Worm (Caenorhabditis elegans) whole organism, L1 larva: ENCODE results near the gene aak-1.

ENCODE experiments used
- Y116A8C.19 ChIP-seq: sonication (generic microtip); optimal IDR thresholded peaks from 2 replicates; lab custom pipeline; 2016; ENCODE audit warnings: missing compliant biosample characterization, missing genetic modification characterization, borderline replicate concordance
- aly-2 ChIP-seq: fragments of 150-350 bp; optimal IDR thresholded peaks from 2 replicates; lab custom pipeline; 2014; ENCODE audit warnings: missing biosample characterization, missing genetic modification characterization
- ama-1 ChIP-seq: fragments of 150-350 bp; optimal IDR thresholded peaks from 2 replicates; lab custom pipeline; 2014
- ceh-88 ChIP-seq: fragments of 200-800 bp; sonication (Bioruptor generic); IDR thresholded peaks from 2 replicates; pipeline ENCODE4 v1.3.6; 2022; ENCODE audit warnings: missing genetic modification characterization, missing compliant biosample characterization
- ces-1 ChIP-seq: fragments of 150-350 bp; optimal IDR thresholded peaks from 2 replicates; lab custom pipeline; 2014; ENCODE audit warnings: missing biosample characterization, missing genetic modification reagents, missing genetic modification characterization
- dpl-1 ChIP-seq, 3 experiments: fragments of 150-350 bp in 2 of 3; sonication (generic microtip) in 1 of 3; optimal IDR thresholded peaks; 2 replicates each; lab custom pipeline; 2014 to 2017; ENCODE audit warnings: missing biosample characterization in 3 of 3, missing genetic modification characterization in 3 of 3, missing genetic modification reagents in 3 of 3
- efl-1 ChIP-seq, 4 experiments: fragments of 150-350 bp; optimal IDR thresholded peaks in 3 of 4; peaks in 1 of 4; 1 replicate in 1 of 4; 2 replicates in 3 of 4; lab custom pipeline; 2014; ENCODE audit warnings: missing biosample characterization in 2 of 4, missing genetic modification characterization in 2 of 4, missing genetic modification reagents in 2 of 4
- efl-3 ChIP-seq: fragments of 200-800 bp; sonication (Bioruptor generic); optimal IDR thresholded peaks from 2 replicates; lab custom pipeline; 2018; ENCODE audit warnings: mild to moderate bottlenecking, missing genetic modification characterization, missing compliant biosample characterization
- egl-13 ChIP-seq: sonication (generic microtip); optimal IDR thresholded peaks from 2 replicates; lab custom pipeline; 2016; ENCODE audit warnings: missing genotype, missing genetic modification reagents, missing genetic modification characterization, missing compliant biosample characterization
- egl-27 ChIP-seq, 2 experiments: fragments of 150-350 bp in 1 of 2; sonication (generic microtip); optimal IDR thresholded peaks; 3 replicates each; lab custom pipeline; 2017 to 2018; ENCODE audit warnings: missing biosample characterization in 2 of 2, missing genetic modification characterization in 2 of 2, missing genetic modification reagents in 2 of 2
- elt-2 ChIP-seq: sonication (generic microtip); optimal IDR thresholded peaks from 2 replicates; lab custom pipeline; 2016; ENCODE audit warnings: missing genetic modification characterization, mild to moderate bottlenecking, inconsistent platforms, missing compliant biosample characterization, missing genetic modification reagents
- fkh-10 ChIP-seq: sonication (generic microtip); optimal IDR thresholded peaks from 2 replicates; lab custom pipeline; 2017; ENCODE audit warnings: missing biosample characterization, missing genetic modification reagents, missing genetic modification characterization
- fkh-4 ChIP-seq: sonication (generic microtip); optimal IDR thresholded peaks from 2 replicates; lab custom pipeline; 2016; ENCODE audit warnings: missing compliant biosample characterization, missing genetic modification characterization, borderline replicate concordance
- fkh-8 ChIP-seq: sonication (generic microtip); optimal IDR thresholded peaks from 2 replicates; lab custom pipeline; 2016; ENCODE audit warnings: mild to moderate bottlenecking, missing genetic modification characterization, missing compliant biosample characterization
- fos-1 ChIP-seq: fragments of 150-350 bp; optimal IDR thresholded peaks from 2 replicates; lab custom pipeline; 2014; ENCODE audit warnings: missing biosample characterization, missing genetic modification characterization
- hpl-2 ChIP-seq: fragments of 150-350 bp; optimal IDR thresholded peaks from 2 replicates; lab custom pipeline; 2014; ENCODE audit warnings: missing biosample characterization, missing genetic modification reagents, missing genetic modification characterization
- isw-1 ChIP-seq: fragments of 200-800 bp; sonication (Bioruptor generic); IDR thresholded peaks from 2 replicates; pipeline ENCODE4 v1.3.6; 2022; ENCODE audit warnings: missing genetic modification characterization, missing compliant biosample characterization
- jun-1 ChIP-seq: fragments of 150-350 bp; optimal IDR thresholded peaks from 2 replicates; lab custom pipeline; 2014; ENCODE audit warnings: missing biosample characterization, missing genetic modification reagents, missing genetic modification characterization
- lin-13 ChIP-seq: fragments of 150-350 bp; optimal IDR thresholded peaks from 2 replicates; lab custom pipeline; 2014; ENCODE audit warnings: missing biosample characterization, missing genetic modification reagents, missing genetic modification characterization
- lsy-2 ChIP-seq, 2 experiments: fragments of 150-350 bp; optimal IDR thresholded peaks; 2 replicates each; lab custom pipeline; 2014; ENCODE audit warnings: missing biosample characterization in 2 of 2, missing genetic modification characterization in 2 of 2
- mab-9 ChIP-seq: fragments of 200-800 bp; sonication (Bioruptor generic); IDR thresholded peaks from 2 replicates; pipeline ENCODE4 v1.3.6; 2022; ENCODE audit warnings: missing genetic modification reagents, missing genetic modification characterization, missing compliant biosample characterization
- mdl-1 ChIP-seq, 2 experiments: fragments of 150-350 bp; optimal IDR thresholded peaks; 2 replicates each; lab custom pipeline; 2014 to 2017; ENCODE audit warnings: missing biosample characterization in 2 of 2, missing genetic modification characterization in 2 of 2, inconsistent platforms in 1 of 2
- nhr-11 ChIP-seq: fragments of 150-350 bp; optimal IDR thresholded peaks from 2 replicates; lab custom pipeline; 2014; ENCODE audit warnings: missing biosample characterization, missing genetic modification characterization
- nhr-12 ChIP-seq: sonication (generic microtip); optimal IDR thresholded peaks from 2 replicates; lab custom pipeline; 2017; ENCODE audit warnings: missing biosample characterization, missing genetic modification characterization
- nhr-20 ChIP-seq: sonication (generic microtip); optimal IDR thresholded peaks from 2 replicates; lab custom pipeline; 2016; ENCODE audit warnings: mild to moderate bottlenecking, missing genetic modification characterization, missing compliant biosample characterization
- nhr-237 ChIP-seq: fragments of 150-350 bp; optimal IDR thresholded peaks from 2 replicates; lab custom pipeline; 2014; ENCODE audit warnings: missing biosample characterization, missing genetic modification characterization
- nhr-28 ChIP-seq: fragments of 150-350 bp; optimal IDR thresholded peaks from 2 replicates; lab custom pipeline; 2014; ENCODE audit warnings: missing biosample characterization, missing genetic modification characterization
- nhr-47 ChIP-seq: sonication (generic microtip); optimal IDR thresholded peaks from 2 replicates; lab custom pipeline; 2016; ENCODE audit warnings: mild to moderate bottlenecking, missing genetic modification characterization, moderate library complexity, missing compliant biosample characterization
- nhr-71 ChIP-seq: sonication (generic microtip); optimal IDR thresholded peaks from 2 replicates; lab custom pipeline; 2016; ENCODE audit warnings: mild to moderate bottlenecking, missing genetic modification characterization, moderate library complexity, missing compliant biosample characterization
- nhr-77 ChIP-seq: fragments of 150-350 bp; optimal IDR thresholded peaks from 2 replicates; lab custom pipeline; 2014; ENCODE audit warnings: missing biosample characterization, missing genetic modification characterization
- nhr-85 ChIP-seq: sonication (generic microtip); peaks from one replicate; lab custom pipeline; 2016; ENCODE audit warnings: missing genetic modification characterization, inconsistent platforms, missing compliant biosample characterization
- pag-3 ChIP-seq: sonication (generic microtip); optimal IDR thresholded peaks from 2 replicates; lab custom pipeline; 2017; ENCODE audit warnings: missing genetic modification characterization, mild to moderate bottlenecking, missing compliant biosample characterization, antibody characterized with exemption, borderline replicate concordance; ENCODE audit not compliant: insufficient read depth
- skn-1 ChIP-seq: fragments of 150-350 bp; optimal IDR thresholded peaks from 2 replicates; lab custom pipeline; 2014; ENCODE audit warnings: missing biosample characterization, missing genetic modification characterization
- snpc-4 ChIP-seq: fragments of 150-350 bp; optimal IDR thresholded peaks from 2 replicates; lab custom pipeline; 2014; ENCODE audit warnings: missing biosample characterization, missing genetic modification characterization
- sup-37 ChIP-seq: fragments of 200-800 bp; sonication (Bioruptor generic); optimal IDR thresholded peaks from 2 replicates; lab custom pipeline; 2018; ENCODE audit warnings: mild to moderate bottlenecking, missing genetic modification characterization, missing compliant biosample characterization
- tbx-2 ChIP-seq: sonication (generic microtip); optimal IDR thresholded peaks from 2 replicates; lab custom pipeline; 2016; ENCODE audit warnings: missing genetic modification characterization, missing compliant biosample characterization
- tlp-1 ChIP-seq: fragments of 150-350 bp; optimal IDR thresholded peaks from 2 replicates; lab custom pipeline; 2014; ENCODE audit warnings: missing biosample characterization, missing genetic modification characterization
- unc-30 ChIP-seq: sonication (generic microtip); optimal IDR thresholded peaks from 2 replicates; lab custom pipeline; 2017; ENCODE audit warnings: missing biosample characterization, missing genetic modification characterization
- unc-62 ChIP-seq: fragments of 150-350 bp; optimal IDR thresholded peaks from 2 replicates; lab custom pipeline; 2014; ENCODE audit warnings: missing biosample characterization, missing genetic modification reagents, missing genetic modification characterization
- vab-15 ChIP-seq: sonication (generic microtip); optimal IDR thresholded peaks from 2 replicates; lab custom pipeline; 2017; ENCODE audit warnings: missing genotype, mild to moderate bottlenecking, missing genetic modification characterization, missing compliant biosample characterization
- xbp-1 ChIP-seq: sonication (generic microtip); optimal IDR thresholded peaks from 2 replicates; lab custom pipeline; 2016; ENCODE audit warnings: missing genetic modification characterization, missing compliant biosample characterization
- zag-1 ChIP-seq: fragments of 150-350 bp; optimal IDR thresholded peaks from 2 replicates; lab custom pipeline; 2014; ENCODE audit warnings: missing biosample characterization, missing genetic modification characterization

The aak-1 gene

DNA sequence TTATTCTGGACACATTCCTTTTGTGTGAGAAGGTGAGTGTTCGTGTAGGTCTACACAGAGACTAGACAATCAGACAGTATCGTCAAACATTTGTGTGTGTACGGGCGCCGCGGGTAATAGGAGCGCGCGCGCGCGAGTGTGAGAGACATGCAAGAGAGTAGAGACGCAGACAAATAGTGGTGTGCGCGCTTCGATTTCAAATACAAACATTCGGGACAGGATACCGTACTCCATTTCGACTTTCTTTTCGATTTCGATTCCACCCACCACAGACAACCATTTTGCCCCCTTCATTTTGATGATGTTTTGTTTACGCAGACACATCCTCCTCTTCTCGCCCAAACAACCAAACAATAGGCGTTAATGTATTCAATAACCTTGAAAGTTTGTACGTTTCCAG is 33.9 kb upstream of the aak-1 start (continued):
- peak; percentile 51 for TF ChIP-seq nhr-47 (tag; lab: Kevin White, UChicago)
- peak; percentile 17 for TF ChIP-seq snpc-4 (tag; lab: Kevin White, UChicago)
- TF ChIP-seq nhr-85 = peak; percentile 95
- TF ChIP-seq fkh-10 (GFP tag; lab: Kevin White, UChicago) = no peak
- peak; percentile 87 for TF ChIP-seq nhr-20
- no peak for TF ChIP-seq fkh-4 (tag; lab: Kevin White, UChicago)
- peak; percentile 68 for TF ChIP-seq nhr-237
- no peak for TF ChIP-seq pag-3 (tag; lab: Kevin White, UChicago)
- TF ChIP-seq dpl-1 (GFP tag; optimal IDR thresholded peaks at IDR 0.05; lab: Kevin White, UChicago) = peak; percentile 52 to 63 (median 61)
- TF ChIP-seq nhr-77 = peak; percentile 81
- TF ChIP-seq nhr-71 (tag; lab: Kevin White, UChicago) = peak; percentile 81
- TF ChIP-seq tbx-2 (tag; lab: Kevin White, UChicago) = peak; percentile 67
- peak; percentile 57 for TF ChIP-seq lin-13
- TF ChIP-seq tlp-1 (tag; lab: Kevin White, UChicago) = no peak
- no peak for TF ChIP-seq nhr-11 (tag; lab: Kevin White, UChicago)
- peak; percentile 84 for TF ChIP-seq skn-1
- TF ChIP-seq efl-3 (GFP tag; lab: Kevin White, UChicago) = no peak
- no peak for TF ChIP-seq zag-1 (tag; lab: Kevin White, UChicago)
- peak; percentile 12 for TF ChIP-seq sup-37 (GFP tag; lab: Kevin White, UChicago)
- peak; percentile 49; the same call in 1 of the 2 replicates for TF ChIP-seq ceh-88 (GFP tag; lab: Robert Waterston, UW)
- TF ChIP-seq egl-27 (tag; optimal IDR thresholded peaks at IDR 0.05; lab: Kevin White, UChicago) = peak; percentile 30 to 56
- TF ChIP-seq hpl-2 (GFP tag; lab: Kevin White, UChicago) = no peak
- TF ChIP-seq elt-2 (tag; lab: Kevin White, UChicago) = peak; percentile 30
- TF ChIP-seq egl-13 = no peak
- TF ChIP-seq mab-9 (GFP tag; lab: Robert Waterston, UW) = no peak
- TF ChIP-seq ces-1 = no peak
- TF ChIP-seq mdl-1 (tag; optimal IDR thresholded peaks at IDR 0.05; lab: Kevin White, UChicago) = peak in 1 of 2 experiments; percentile 90
- no peak for TF ChIP-seq unc-62 (GFP tag; lab: Kevin White, UChicago)
- no peak for TF ChIP-seq Y116A8C.19
- TF ChIP-seq xbp-1 (tag; lab: Kevin White, UChicago) = peak; percentile 51
- no peak for TF ChIP-seq nhr-28
- TF ChIP-seq, all 84 proteins: peak for 37

DNA sequence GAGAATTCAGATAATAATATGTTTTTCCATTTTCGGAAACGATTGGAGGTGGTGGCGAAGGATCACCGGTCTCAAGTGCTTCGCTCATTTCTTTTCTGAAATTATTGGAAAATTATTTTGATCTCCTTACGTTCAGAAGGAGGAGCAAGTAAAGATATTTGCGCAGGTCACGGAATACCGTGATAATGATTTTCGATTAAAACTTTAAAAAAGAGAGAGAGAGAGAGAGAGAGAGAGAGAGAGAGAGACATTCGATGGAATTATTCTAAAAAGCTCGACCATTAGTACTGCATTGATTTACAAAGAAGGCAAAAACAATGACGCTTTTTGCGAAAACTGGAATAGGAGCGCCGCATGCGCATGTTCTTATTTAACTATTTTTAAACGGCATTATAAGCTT is 31.4 kb upstream of the aak-1 start, which contains the start of gene ztf-1:
ztf-1 (minus strand) TSS at position 101 of the 400 bp plus-strand sequence.
- TF ChIP-seq ama-1 (lab: Kevin White, UChicago) = no peak
- TF ChIP-seq nhr-12 (tag; lab: Kevin White, UChicago) = no peak
- no peak for TF ChIP-seq vab-15 (tag; lab: Kevin White, UChicago)
- TF ChIP-seq unc-62 (GFP tag; lab: Kevin White, UChicago) = no peak
- TF ChIP-seq fkh-8 = no peak
- no peak for TF ChIP-seq mdl-1 (tag; optimal IDR thresholded peaks at IDR 0.05; lab: Kevin White, UChicago)
- no peak for TF ChIP-seq fos-1 (tag; lab: Kevin White, UChicago)
- no peak for TF ChIP-seq hpl-2 (GFP tag; lab: Kevin White, UChicago)
- no peak for TF ChIP-seq unc-30 (tag; lab: Kevin White, UChicago)
- TF ChIP-seq efl-3 (GFP tag; lab: Kevin White, UChicago) = no peak
- TF ChIP-seq isw-1 (GFP tag; lab: Robert Waterston, UW) = no peak
- no peak for TF ChIP-seq xbp-1 (tag; lab: Kevin White, UChicago)
- no peak for TF ChIP-seq lsy-2 (tag; optimal IDR thresholded peaks at IDR 0.05; lab: Kevin White, UChicago)
- TF ChIP-seq jun-1 (tag; lab: Kevin White, UChicago) = no peak
- TF ChIP-seq efl-1 (optimal IDR thresholded peaks at IDR 0.05; lab: Kevin White, UChicago) = no peak
- TF ChIP-seq efl-1 (GFP tag; optimal IDR thresholded peaks at IDR 0.05 in 1 of 2; lab: Kevin White, UChicago) = no peak
- no peak for TF ChIP-seq skn-1
- no peak for TF ChIP-seq aly-2 (tag; lab: Kevin White, UChicago)
- TF ChIP-seq Y116A8C.19 = no peak
